Fruit fly (Drosophila melanogaster) Kc167 (cell line): Measurements from ENCODE around the gene CG16863.

Experiments
- psq ChIP-seq: fragments of >200 bp; optimal IDR thresholded peaks from 2 replicates; lab custom pipeline; 2017; ENCODE audit warnings: missing external identifiers
- ttk ChIP-seq: sonication (Bioruptor generic); optimal IDR thresholded peaks from 2 replicates; lab custom pipeline; 2017; ENCODE audit warnings: missing external identifiers

dm6 chr2L:13773697-13774096 lies 17.1 kb upstream of the CG16863 start, which contains the start of gene CG43376:
- TF ChIP-seq ttk (lab: Kevin White, UChicago) (no peak), psq (lab: Kevin White, UChicago) (no peak)
